Fruit fly (Drosophila melanogaster) whole organism, embryonic: ENCODE measurements around the gene CG14244.

ENCODE experiments used
- Ada2b ChIP-seq: fragments of 200-800 bp; sonication (Bioruptor generic); IDR thresholded peaks from 2 replicates; pipeline ENCODE4 v1.3.6; 2022; ENCODE audit warnings: missing biosample characterization, missing genetic modification characterization
- CG11456 ChIP-seq: fragments of 200-800 bp; sonication (Bioruptor generic); IDR thresholded peaks from 3 replicates; pipeline ENCODE4 v1.3.6; 2022; ENCODE audit warnings: missing biosample characterization, missing genetic modification characterization
- CG15601 ChIP-seq: fragments of 200-800 bp; sonication (Bioruptor generic); optimal IDR thresholded peaks from 3 replicates; lab custom pipeline; 2019; ENCODE audit warnings: missing biosample characterization, mild to moderate bottlenecking, missing genetic modification characterization, moderate library complexity
- CG17361 ChIP-seq: fragments of 200-800 bp; sonication (Bioruptor generic); IDR thresholded peaks from 3 replicates; pipeline ENCODE4 v1.3.6; 2022; ENCODE audit warnings: missing biosample characterization, missing genetic modification characterization
- CG18599 ChIP-seq: fragments of 200-800 bp; sonication (Bioruptor generic); optimal IDR thresholded peaks from 3 replicates; lab custom pipeline; 2017; ENCODE audit warnings: missing biosample characterization, missing genetic modification characterization, mild to moderate bottlenecking, moderate library complexity, missing genetic modification reagents
- CG2116 ChIP-seq: fragments of 200-800 bp; sonication (Bioruptor generic); optimal IDR thresholded peaks from 3 replicates; lab custom pipeline; 2018; ENCODE audit warnings: missing biosample characterization, mild to moderate bottlenecking, missing genetic modification characterization
- CG2120 ChIP-seq: fragments of 200-800 bp; sonication (Bioruptor generic); optimal IDR thresholded peaks from 3 replicates; lab custom pipeline; 2016; ENCODE audit warnings: missing biosample characterization, missing genetic modification characterization
- CG30403 ChIP-seq: fragments of 200-800 bp; sonication (Bioruptor generic); optimal IDR thresholded peaks from 3 replicates; lab custom pipeline; 2016; ENCODE audit warnings: missing biosample characterization, missing genetic modification characterization
- CG31388 ChIP-seq: fragments of 200-800 bp; sonication (Bioruptor generic); optimal IDR thresholded peaks from 2 replicates; lab custom pipeline; 2016; ENCODE audit warnings: missing biosample characterization, missing genetic modification characterization
- CG4707 ChIP-seq: fragments of 200-800 bp; sonication (Bioruptor generic); optimal IDR thresholded peaks from 2 replicates; lab custom pipeline; 2018; ENCODE audit warnings: missing biosample characterization, mild to moderate bottlenecking, missing genetic modification characterization, moderate library complexity
- CG7556 ChIP-seq: fragments of 200-800 bp; sonication (Bioruptor generic); optimal IDR thresholded peaks from 2 replicates; lab custom pipeline; 2017; ENCODE audit warnings: missing biosample characterization, mild to moderate bottlenecking, missing genetic modification characterization
- CG7839 ChIP-seq: fragments of 200-800 bp; sonication (Bioruptor generic); optimal IDR thresholded peaks from 3 replicates; lab custom pipeline; 2018; ENCODE audit warnings: missing biosample characterization, mild to moderate bottlenecking, missing genetic modification characterization, moderate library complexity
- CG8290 ChIP-seq, 3 experiments: fragments of 200-800 bp; sonication (Bioruptor generic); optimal IDR thresholded peaks; 2 replicates each; lab custom pipeline; 2016 to 2019; ENCODE audit warnings: missing biosample characterization in 3 of 3, missing genetic modification characterization in 3 of 3, mild to moderate bottlenecking in 2 of 3, moderate library complexity in 1 of 3
- CG8944 ChIP-seq: fragments of 200-800 bp; sonication (Bioruptor generic); optimal IDR thresholded peaks from 3 replicates; lab custom pipeline; 2016; ENCODE audit warnings: missing biosample characterization, missing genetic modification characterization
- CG9609 ChIP-seq: fragments of 200-800 bp; sonication (Bioruptor generic); optimal IDR thresholded peaks from 3 replicates; lab custom pipeline; 2016; ENCODE audit warnings: missing biosample characterization, missing genetic modification characterization
- CG9876 ChIP-seq: fragments of 200-800 bp; sonication (Bioruptor generic); optimal IDR thresholded peaks from 2 replicates; lab custom pipeline; 2016; ENCODE audit warnings: missing biosample characterization, missing genetic modification characterization
- Camta ChIP-seq: fragments of 200-800 bp; sonication (Bioruptor generic); optimal IDR thresholded peaks from 2 replicates; lab custom pipeline; 2016; ENCODE audit warnings: missing biosample characterization, missing genetic modification characterization
- Dbx ChIP-seq: fragments of 200-800 bp; sonication (Bioruptor generic); IDR thresholded peaks from 3 replicates; pipeline ENCODE4 v1.3.6; 2022; ENCODE audit warnings: missing biosample characterization, missing genetic modification characterization
- Deaf1 ChIP-seq: fragments of 200-800 bp; optimal IDR thresholded peaks from 3 replicates; lab custom pipeline; 2019; ENCODE audit warnings: missing biosample characterization, mild to moderate bottlenecking, missing genetic modification characterization, moderate library complexity
- Dll ChIP-seq: fragments of 200-800 bp; sonication (Bioruptor generic); IDR thresholded peaks from 4 replicates; pipeline ENCODE4 v1.3.6; 2022; ENCODE audit warnings: missing biosample characterization, missing genetic modification characterization; ENCODE audit not compliant: partially characterized antibody
- Ets65A ChIP-seq: fragments of 200-800 bp; sonication (Bioruptor generic); peaks from one replicate; lab custom pipeline; 2016; ENCODE audit warnings: missing biosample characterization, missing genetic modification characterization
- Fer1 ChIP-seq: fragments of 200-800 bp; sonication (Bioruptor generic); optimal IDR thresholded peaks from 2 replicates; lab custom pipeline; 2017; ENCODE audit warnings: missing biosample characterization, mild to moderate bottlenecking, missing genetic modification characterization
- Fer3 ChIP-seq: fragments of 200-800 bp; sonication (Bioruptor generic); optimal IDR thresholded peaks from 2 replicates; lab custom pipeline; 2018; ENCODE audit warnings: missing biosample characterization, mild to moderate bottlenecking, missing genetic modification characterization, moderate library complexity
- HmgZ ChIP-seq: fragments of 200-800 bp; sonication (Bioruptor generic); optimal IDR thresholded peaks from 2 replicates; lab custom pipeline; 2018; ENCODE audit warnings: missing biosample characterization, mild to moderate bottlenecking, missing genetic modification characterization
- Hr51 ChIP-seq, 2 experiments: fragments of 200-800 bp; sonication (Bioruptor generic); optimal IDR thresholded peaks; 2 replicates in 1 of 2; 3 replicates in 1 of 2; lab custom pipeline; 2016 to 2018; ENCODE audit warnings: missing biosample characterization in 2 of 2, missing genetic modification characterization in 2 of 2, mild to moderate bottlenecking in 1 of 2, moderate library complexity in 1 of 2
- Hr78 ChIP-seq, 2 experiments: fragments of 200-800 bp in 1 of 2; fragments of >200 bp in 1 of 2; sonication (Bioruptor generic) in 1 of 2; optimal IDR thresholded peaks; 2 replicates each; lab custom pipeline; 2017 to 2019; ENCODE audit warnings: missing biosample characterization in 2 of 2, missing genetic modification characterization in 2 of 2, mild to moderate bottlenecking in 1 of 2, moderate library complexity in 1 of 2
- Med ChIP-seq: fragments of 200-800 bp; sonication (Bioruptor generic); peaks from one replicate; lab custom pipeline; 2016; ENCODE audit warnings: missing biosample characterization, missing genetic modification characterization, mild to moderate bottlenecking, inconsistent platforms, moderate library complexity
- NfI ChIP-seq: fragments of 200-800 bp; sonication (Bioruptor generic); optimal IDR thresholded peaks from 3 replicates; lab custom pipeline; 2018; ENCODE audit warnings: missing biosample characterization, mild to moderate bottlenecking, missing genetic modification characterization, moderate library complexity
- Rfx ChIP-seq: fragments of 200-800 bp; sonication (Bioruptor generic); IDR thresholded peaks from 2 replicates; pipeline ENCODE4 v1.3.6; 2022; ENCODE audit warnings: missing biosample characterization, missing genetic modification characterization
- Sry-β ChIP-seq: fragments of 200-800 bp; sonication (Bioruptor generic); optimal IDR thresholded peaks from 2 replicates; lab custom pipeline; 2018; ENCODE audit warnings: missing biosample characterization, mild to moderate bottlenecking, missing genetic modification characterization, moderate library complexity
- chinmo ChIP-seq: fragments of 200-800 bp; sonication (Bioruptor generic); IDR thresholded peaks from 4 replicates; pipeline ENCODE4 v1.3.6; 2022; ENCODE audit warnings: missing biosample characterization, missing genetic modification characterization; ENCODE audit not compliant: partially characterized antibody
- crol ChIP-seq: fragments of 200-800 bp; sonication (Bioruptor generic); IDR thresholded peaks from 2 replicates; pipeline ENCODE4 v1.3.6; 2022; ENCODE audit warnings: missing biosample characterization, missing genetic modification characterization
- crp ChIP-seq, 2 experiments: fragments of 200-800 bp; sonication (Bioruptor generic); optimal IDR thresholded peaks; 2 replicates in 1 of 2; 3 replicates in 1 of 2; lab custom pipeline; 2017; ENCODE audit warnings: missing biosample characterization in 2 of 2, missing genetic modification characterization in 2 of 2, mild to moderate bottlenecking in 1 of 2, moderate library complexity in 1 of 2
- dati ChIP-seq: fragments of 200-800 bp; sonication (Bioruptor generic); IDR thresholded peaks from 2 replicates; pipeline ENCODE4 v1.3.6; 2022; ENCODE audit warnings: missing biosample characterization, missing genetic modification characterization
- dysf ChIP-seq: fragments of 200-800 bp; sonication (Bioruptor generic); IDR thresholded peaks from 3 replicates; pipeline ENCODE4 v1.3.6; 2022; ENCODE audit warnings: missing biosample characterization, missing genetic modification characterization
- gce ChIP-seq: fragments of 200-800 bp; sonication (Bioruptor generic); IDR thresholded peaks from 3 replicates; pipeline ENCODE4 v1.3.6; 2022; ENCODE audit warnings: missing biosample characterization, missing genetic modification characterization
- gem ChIP-seq: fragments of 200-800 bp; sonication (Bioruptor generic); optimal IDR thresholded peaks from 2 replicates; lab custom pipeline; 2019; ENCODE audit warnings: missing biosample characterization, mild to moderate bottlenecking, missing genetic modification characterization, moderate library complexity
- gsb ChIP-seq: fragments of 200-800 bp; sonication (Bioruptor generic); IDR thresholded peaks from 2 replicates; pipeline ENCODE4 v1.3.6; 2022; ENCODE audit warnings: missing biosample characterization, missing genetic modification characterization
- gsb-n ChIP-seq: fragments of 200-800 bp; sonication (Bioruptor generic); optimal IDR thresholded peaks from 3 replicates; lab custom pipeline; 2018; ENCODE audit warnings: missing biosample characterization, mild to moderate bottlenecking, missing genetic modification characterization
- lola ChIP-seq, 3 experiments: fragments of >200 bp in 2 of 3; fragments of 200-800 bp in 1 of 3; sonication (Bioruptor generic) in 1 of 3; optimal IDR thresholded peaks; 2 replicates each; lab custom pipeline; 2017 to 2019; ENCODE audit warnings: missing biosample characterization in 3 of 3, missing genetic modification characterization in 3 of 3, mild to moderate bottlenecking in 1 of 3, moderate library complexity in 1 of 3
- nerfin-1 ChIP-seq: fragments of 200-800 bp; sonication (Bioruptor generic); optimal IDR thresholded peaks from 3 replicates; lab custom pipeline; 2019; ENCODE audit warnings: missing biosample characterization, mild to moderate bottlenecking, missing genetic modification characterization, moderate library complexity
- otp ChIP-seq: fragments of 200-800 bp; sonication (Bioruptor generic); IDR thresholded peaks from 3 replicates; pipeline ENCODE4, ENCODE4 v1.3.6; 2022; ENCODE audit warnings: missing biosample characterization, missing genetic modification characterization
- pho ChIP-seq: fragments of 200-800 bp; sonication (Bioruptor generic); optimal IDR thresholded peaks from 2 replicates; lab custom pipeline; 2016; ENCODE audit warnings: missing biosample characterization, missing genetic modification characterization
- pros ChIP-seq: fragments of 200-800 bp; sonication (Bioruptor generic); optimal IDR thresholded peaks from 3 replicates; lab custom pipeline; 2019; ENCODE audit warnings: missing biosample characterization, mild to moderate bottlenecking, missing genetic modification characterization, moderate library complexity
- shn ChIP-seq: fragments of 200-800 bp; sonication (Bioruptor generic); optimal IDR thresholded peaks from 3 replicates; lab custom pipeline; 2016; ENCODE audit warnings: missing biosample characterization, missing genetic modification characterization
- so ChIP-seq: fragments of 200-800 bp; sonication (Bioruptor generic); IDR thresholded peaks from 3 replicates; pipeline ENCODE4 v1.3.6; 2022; ENCODE audit warnings: missing biosample characterization, missing genetic modification characterization
- stc ChIP-seq: fragments of 200-800 bp; sonication (Bioruptor generic); IDR thresholded peaks from 2 replicates; pipeline ENCODE4 v1.3.6; 2022; ENCODE audit warnings: missing biosample characterization, missing genetic modification characterization
- tap ChIP-seq: fragments of 200-800 bp; optimal IDR thresholded peaks from 3 replicates; lab custom pipeline; 2019; ENCODE audit warnings: missing biosample characterization, mild to moderate bottlenecking, missing genetic modification characterization, moderate library complexity
- vvl ChIP-seq: fragments of 200-800 bp; sonication (Bioruptor generic); IDR thresholded peaks from 2 replicates; pipeline ENCODE4 v1.3.6; 2022; ENCODE audit warnings: missing biosample characterization, missing genetic modification characterization
- zfh2 ChIP-seq: fragments of 200-800 bp; sonication (Bioruptor generic); optimal IDR thresholded peaks from 2 replicates; lab custom pipeline; 2016; ENCODE audit warnings: missing biosample characterization, missing genetic modification characterization

Gene CG14244

DNA sequence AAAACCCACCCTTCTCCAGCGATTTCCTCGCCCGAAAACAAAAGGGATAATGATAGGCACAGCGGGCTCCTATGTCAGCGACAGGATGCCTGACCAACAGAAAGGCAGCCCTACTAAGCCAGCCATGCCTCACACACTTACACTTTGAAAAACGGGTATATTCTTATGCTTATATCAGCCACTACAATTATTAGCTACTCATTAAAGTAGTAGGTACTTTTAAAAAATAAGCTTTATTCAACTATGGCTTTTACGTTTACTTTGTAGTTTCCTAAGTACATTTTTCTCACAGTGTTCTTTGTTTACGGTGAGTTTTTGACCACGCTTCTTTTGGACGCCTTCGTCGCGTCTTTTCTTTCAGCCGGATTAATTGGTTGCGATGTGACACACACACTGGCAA is 35.7 kb upstream of the CG14244 start (continued):
- no peak for TF ChIP-seq Sry-β
- peak; percentile 77 for TF ChIP-seq Ets65A (GFP tag; lab: Kevin White, UChicago)
- no peak for TF ChIP-seq tap (tag; lab: Kevin White, UChicago)
- no peak for TF ChIP-seq otp (GFP tag; lab: Robert Waterston, UW)
- TF ChIP-seq lola (GFP tag; optimal IDR thresholded peaks at IDR 0.05; lab: Kevin White, UChicago): no peak
- no peak for TF ChIP-seq CG17361
- TF ChIP-seq gce (GFP tag; lab: Robert Waterston, UW): no peak
- peak; percentile 36; the same call in 1 of the 2 replicates for TF ChIP-seq vvl (GFP tag; lab: Robert Waterston, UW)
- peak; percentile 53 for TF ChIP-seq CG2120 (GFP tag; lab: Kevin White, UChicago)
- no peak for TF ChIP-seq Dll (GFP tag; lab: Robert Waterston, UW)
- TF ChIP-seq Ada2b (GFP tag; lab: Robert Waterston, UW): 0 out of 2 replicates have a peak, but pooled peaks have one; percentile 19
- peak; percentile 21 for TF ChIP-seq gem
- TF ChIP-seq CG7556 (GFP tag; lab: Kevin White, UChicago): peak; percentile 11
- no peak for TF ChIP-seq NfI (GFP tag; lab: Kevin White, UChicago)
- peak; percentile 9 for TF ChIP-seq Fer3 (tag; lab: Kevin White, UChicago)
- peak; percentile 42 for TF ChIP-seq CG18599
- TF ChIP-seq CG11456: 0 out of 3 replicates have a peak, but pooled peaks have one; percentile 15
- no peak for TF ChIP-seq CG9876 (GFP tag; lab: Kevin White, UChicago)
- TF ChIP-seq crol: no peak
- peak; percentile 59 for TF ChIP-seq Med (GFP tag; lab: Kevin White, UChicago)
- TF ChIP-seq zfh2 (GFP tag; lab: Kevin White, UChicago): peak; percentile 0
- no peak for TF ChIP-seq Deaf1 (tag; lab: Kevin White, UChicago)
- no peak for TF ChIP-seq pros (GFP tag; lab: Kevin White, UChicago)
- TF ChIP-seq CG4707: no peak
- TF ChIP-seq HmgZ (tag; lab: Kevin White, UChicago): no peak
- no peak for TF ChIP-seq Hr78 (GFP tag; optimal IDR thresholded peaks at IDR 0.05; lab: Kevin White, UChicago)
- peak; percentile 11 for TF ChIP-seq Fer1 (GFP tag; lab: Kevin White, UChicago)
- no peak for TF ChIP-seq gsb-n (tag; lab: Kevin White, UChicago)
- TF ChIP-seq nerfin-1 (tag; lab: Kevin White, UChicago): no peak
- TF ChIP-seq CG8944: no peak
- no peak for TF ChIP-seq chinmo (GFP tag; lab: Robert Waterston, UW)
- peak; percentile 26; the same call in 1 of the 3 replicates for TF ChIP-seq Dbx (GFP tag; lab: Robert Waterston, UW)
- no peak for TF ChIP-seq CG15601
- TF ChIP-seq CG30403 (GFP tag; lab: Kevin White, UChicago): peak; percentile 0
- peak; percentile 36; the same call in 1 of the 3 replicates for TF ChIP-seq dysf (GFP tag; lab: Robert Waterston, UW)
- no peak for TF ChIP-seq gsb (GFP tag; lab: Robert Waterston, UW)
- no peak for TF ChIP-seq CG31388
- peak in 1 of 2 experiments; percentile 5 for TF ChIP-seq Hr51 (GFP tag; optimal IDR thresholded peaks at IDR 0.05; lab: Kevin White, UChicago)
- TF ChIP-seq crp (GFP tag; optimal IDR thresholded peaks at IDR 0.05; lab: Kevin White, UChicago): no peak
- TF ChIP-seq pho (GFP tag; lab: Kevin White, UChicago): no peak
- TF ChIP-seq so: no peak
- no peak for TF ChIP-seq Camta
- TF ChIP-seq CG9609 (GFP tag; lab: Kevin White, UChicago): no peak
- TF ChIP-seq dati (GFP tag; lab: Robert Waterston, UW): no peak
- TF ChIP-seq CG7839 (tag; lab: Kevin White, UChicago): peak; percentile 33
- no peak for TF ChIP-seq CG2116 (GFP tag; lab: Kevin White, UChicago)
- TF ChIP-seq Rfx: peak; percentile 51; the same call in 1 of the 2 replicates
- no peak for TF ChIP-seq CG8290 (GFP tag; optimal IDR thresholded peaks at IDR 0.05; lab: Kevin White, UChicago)
- peak in 1 of 2 experiments; percentile 2 for TF ChIP-seq CG8290 (tag; optimal IDR thresholded peaks at IDR 0.05; lab: Kevin White, UChicago)
- TF ChIP-seq stc (GFP tag; lab: Robert Waterston, UW): no peak
- TF ChIP-seq shn: no peak
